Fruit fly (Drosophila melanogaster) whole organism, embryonic: ENCODE data around the gene Cyp4ac3.

ENCODE experiments used
- Atf-2 ChIP-seq: fragments of 200-800 bp; sonication (Bioruptor generic); optimal IDR thresholded peaks from 2 replicates; lab custom pipeline; 2016; ENCODE audit warnings: missing biosample characterization, missing genetic modification characterization
- CG10147 ChIP-seq: fragments of 200-800 bp; sonication (Bioruptor generic); optimal IDR thresholded peaks from 2 replicates; lab custom pipeline; 2019; ENCODE audit warnings: missing biosample characterization, mild to moderate bottlenecking, missing genetic modification characterization, moderate library complexity
- CG10654 ChIP-seq: fragments of 200-800 bp; sonication (Bioruptor generic); optimal IDR thresholded peaks from 2 replicates; lab custom pipeline; 2016; ENCODE audit warnings: missing biosample characterization, missing genetic modification characterization
- CG12155 ChIP-seq: fragments of 200-800 bp; sonication (Bioruptor generic); optimal IDR thresholded peaks from 3 replicates; lab custom pipeline; 2016; ENCODE audit warnings: missing biosample characterization, missing genetic modification characterization
- CG12744 ChIP-seq: fragments of 200-800 bp; sonication (Bioruptor generic); optimal IDR thresholded peaks from 2 replicates; lab custom pipeline; 2016; ENCODE audit warnings: missing biosample characterization, missing genetic modification characterization
- CG13424 ChIP-seq: fragments of 200-800 bp; sonication (Bioruptor generic); optimal IDR thresholded peaks from 2 replicates; lab custom pipeline; 2019; ENCODE audit warnings: missing biosample characterization, mild to moderate bottlenecking, missing genetic modification characterization, moderate library complexity
- CG14014 ChIP-seq: fragments of 200-800 bp; sonication (Bioruptor generic); IDR thresholded peaks from 2 replicates; pipeline ENCODE4 v1.3.6; 2022; ENCODE audit warnings: missing biosample characterization, missing genetic modification characterization
- CG1647 ChIP-seq: fragments of 200-800 bp; sonication (Bioruptor generic); optimal IDR thresholded peaks from 3 replicates; lab custom pipeline; 2016; ENCODE audit warnings: missing biosample characterization, missing genetic modification characterization
- CG30403 ChIP-seq: fragments of 200-800 bp; sonication (Bioruptor generic); optimal IDR thresholded peaks from 3 replicates; lab custom pipeline; 2016; ENCODE audit warnings: missing biosample characterization, missing genetic modification characterization
- CG3281 ChIP-seq: fragments of 200-800 bp; sonication (Bioruptor generic); optimal IDR thresholded peaks from 3 replicates; lab custom pipeline; 2017; ENCODE audit warnings: missing biosample characterization, mild to moderate bottlenecking, missing genetic modification characterization
- CG4328 ChIP-seq: fragments of 200-800 bp; sonication (Bioruptor generic); optimal IDR thresholded peaks from 3 replicates; lab custom pipeline; 2017; ENCODE audit warnings: missing biosample characterization, missing genetic modification reagents, missing genetic modification characterization
- CG6813 ChIP-seq: fragments of 200-800 bp; sonication (Bioruptor generic); optimal IDR thresholded peaks from 2 replicates; lab custom pipeline; 2017; ENCODE audit warnings: missing biosample characterization, missing genetic modification characterization, mild to moderate bottlenecking, moderate library complexity, missing genetic modification reagents
- CG7963 ChIP-seq: fragments of 200-800 bp; sonication (Bioruptor generic); IDR thresholded peaks from 3 replicates; pipeline ENCODE4 v1.3.6; 2022; ENCODE audit warnings: missing biosample characterization, missing genetic modification characterization; ENCODE audit not compliant: partially characterized antibody
- CG9817 ChIP-seq: fragments of 200-800 bp; sonication (Bioruptor generic); optimal IDR thresholded peaks from 2 replicates; lab custom pipeline; 2018; ENCODE audit warnings: missing biosample characterization, mild to moderate bottlenecking, missing genetic modification characterization, moderate library complexity
- Dbx ChIP-seq: fragments of 200-800 bp; sonication (Bioruptor generic); IDR thresholded peaks from 3 replicates; pipeline ENCODE4 v1.3.6; 2022; ENCODE audit warnings: missing biosample characterization, missing genetic modification characterization
- Dll ChIP-seq: fragments of 200-800 bp; sonication (Bioruptor generic); IDR thresholded peaks from 4 replicates; pipeline ENCODE4 v1.3.6; 2022; ENCODE audit warnings: missing biosample characterization, missing genetic modification characterization; ENCODE audit not compliant: partially characterized antibody
- E2f2 ChIP-seq: fragments of 200-800 bp; sonication (Bioruptor generic); IDR thresholded peaks from 2 replicates; pipeline ENCODE4 v1.3.6; 2022; ENCODE audit warnings: missing biosample characterization, missing genetic modification characterization
- ERR ChIP-seq: fragments of 200-800 bp; sonication (Bioruptor generic); optimal IDR thresholded peaks from 2 replicates; lab custom pipeline; 2016; ENCODE audit warnings: missing biosample characterization, missing genetic modification characterization
- Fer3 ChIP-seq: fragments of 200-800 bp; sonication (Bioruptor generic); optimal IDR thresholded peaks from 2 replicates; lab custom pipeline; 2018; ENCODE audit warnings: missing biosample characterization, mild to moderate bottlenecking, missing genetic modification characterization, moderate library complexity
- Kr ChIP-seq: fragments of 200-800 bp; sonication (Bioruptor generic); optimal IDR thresholded peaks from 2 replicates; lab custom pipeline; 2017; ENCODE audit warnings: missing biosample characterization, mild to moderate bottlenecking, missing genetic modification characterization
- Meics ChIP-seq: fragments of 200-800 bp; sonication (Bioruptor generic); optimal IDR thresholded peaks from 2 replicates; lab custom pipeline; 2017; ENCODE audit warnings: missing biosample characterization, mild to moderate bottlenecking, missing genetic modification characterization
- Myb ChIP-seq: fragments of 200-800 bp; sonication (Bioruptor generic); optimal IDR thresholded peaks from 2 replicates; lab custom pipeline; 2016; ENCODE audit warnings: missing biosample characterization, missing genetic modification characterization
- Opbp ChIP-seq: fragments of 200-800 bp; sonication (Bioruptor generic); IDR thresholded peaks from 3 replicates; pipeline ENCODE4 v1.3.6; 2022; ENCODE audit warnings: missing biosample characterization, missing genetic modification characterization; ENCODE audit not compliant: partially characterized antibody
- Poxn ChIP-seq: fragments of 200-800 bp; sonication (Bioruptor generic); IDR thresholded peaks from 2 replicates; pipeline ENCODE4 v1.3.6; 2022; ENCODE audit warnings: missing biosample characterization, missing genetic modification characterization
- Rx ChIP-seq: fragments of 200-800 bp; sonication (Bioruptor generic); IDR thresholded peaks from 2 replicates; pipeline ENCODE4 v1.3.6; 2022; ENCODE audit warnings: missing biosample characterization, missing genetic modification characterization
- Sry-δ ChIP-seq: fragments of 200-800 bp; sonication (Bioruptor generic); optimal IDR thresholded peaks from 2 replicates; lab custom pipeline; 2016; ENCODE audit warnings: missing biosample characterization, missing genetic modification characterization
- Ssrp ChIP-seq: fragments of 200-800 bp; sonication (Bioruptor generic); optimal IDR thresholded peaks from 2 replicates; lab custom pipeline; 2018; ENCODE audit warnings: missing biosample characterization, mild to moderate bottlenecking, missing genetic modification characterization, moderate library complexity
- Taf1 ChIP-seq: fragments of 200-800 bp; sonication (Bioruptor generic); IDR thresholded peaks from 2 replicates; pipeline ENCODE4 v1.3.6; 2022; ENCODE audit warnings: missing biosample characterization, missing genetic modification characterization
- Tbp ChIP-seq: fragments of >200 bp; optimal IDR thresholded peaks from 2 replicates; lab custom pipeline; 2018; ENCODE audit warnings: missing biosample characterization, missing genetic modification characterization
- ac ChIP-seq: fragments of 200-800 bp; sonication (Bioruptor generic); optimal IDR thresholded peaks from 3 replicates; lab custom pipeline; 2017; ENCODE audit warnings: missing biosample characterization, mild to moderate bottlenecking, missing genetic modification characterization
- bab2 ChIP-seq: fragments of 200-800 bp; sonication (Bioruptor generic); optimal IDR thresholded peaks from 2 replicates; lab custom pipeline; 2016; ENCODE audit warnings: missing biosample characterization, missing genetic modification characterization
- br ChIP-seq: fragments of >200 bp; optimal IDR thresholded peaks from 2 replicates; lab custom pipeline; 2017
- chif ChIP-seq, 2 experiments: fragments of 200-800 bp; sonication (Bioruptor generic); optimal IDR thresholded peaks; 3 replicates each; lab custom pipeline; 2016; ENCODE audit warnings: missing biosample characterization in 2 of 2, missing genetic modification characterization in 2 of 2
- crol ChIP-seq: fragments of 200-800 bp; sonication (Bioruptor generic); IDR thresholded peaks from 2 replicates; pipeline ENCODE4 v1.3.6; 2022; ENCODE audit warnings: missing biosample characterization, missing genetic modification characterization
- dan ChIP-seq: fragments of 200-800 bp; sonication (Bioruptor generic); IDR thresholded peaks from 2 replicates; pipeline ENCODE4 v1.3.6; 2022; ENCODE audit warnings: missing biosample characterization, missing genetic modification characterization
- dati ChIP-seq: fragments of 200-800 bp; sonication (Bioruptor generic); IDR thresholded peaks from 2 replicates; pipeline ENCODE4 v1.3.6; 2022; ENCODE audit warnings: missing biosample characterization, missing genetic modification characterization
- dimm ChIP-seq: fragments of 200-800 bp; sonication (Bioruptor generic); IDR thresholded peaks from 2 replicates; pipeline ENCODE4 v1.3.6; 2022; ENCODE audit warnings: missing biosample characterization, missing genetic modification characterization
- dmrt99B ChIP-seq: fragments of 200-800 bp; sonication (Bioruptor generic); optimal IDR thresholded peaks from 2 replicates; lab custom pipeline; 2018; ENCODE audit warnings: missing biosample characterization, mild to moderate bottlenecking, missing genetic modification characterization, moderate library complexity
- eve ChIP-seq, 2 experiments: fragments of >200 bp; optimal IDR thresholded peaks; 2 replicates each; lab custom pipeline; 2017; ENCODE audit warnings: missing biosample characterization in 2 of 2, missing genetic modification characterization in 2 of 2
- exex ChIP-seq: fragments of 200-800 bp; sonication (Bioruptor generic); optimal IDR thresholded peaks from 4 replicates; lab custom pipeline; 2018; ENCODE audit warnings: missing biosample characterization, mild to moderate bottlenecking, missing genetic modification characterization, moderate library complexity
- fd102C ChIP-seq: fragments of 200-800 bp; sonication (Bioruptor generic); optimal IDR thresholded peaks from 2 replicates; lab custom pipeline; 2018; ENCODE audit warnings: missing biosample characterization, mild to moderate bottlenecking, missing genetic modification characterization, moderate library complexity
- ham ChIP-seq: fragments of 200-800 bp; sonication (Bioruptor generic); IDR thresholded peaks from 2 replicates; pipeline ENCODE4 v1.3.6; 2022; ENCODE audit warnings: missing biosample characterization, missing genetic modification characterization
- jumu ChIP-seq: fragments of 200-800 bp; sonication (Bioruptor generic); optimal IDR thresholded peaks from 3 replicates; lab custom pipeline; 2016; ENCODE audit warnings: missing biosample characterization, missing genetic modification characterization
- knrl ChIP-seq: fragments of 200-800 bp; sonication (Bioruptor generic); IDR thresholded peaks from 3 replicates; pipeline ENCODE4 v1.3.6; 2022; ENCODE audit warnings: missing biosample characterization, missing genetic modification characterization; ENCODE audit not compliant: partially characterized antibody
- nmo ChIP-seq: fragments of 200-800 bp; sonication (Bioruptor generic); optimal IDR thresholded peaks from 2 replicates; lab custom pipeline; 2018; ENCODE audit warnings: missing biosample characterization, mild to moderate bottlenecking, missing genetic modification characterization, moderate library complexity
- otp ChIP-seq: fragments of 200-800 bp; sonication (Bioruptor generic); IDR thresholded peaks from 3 replicates; pipeline ENCODE4, ENCODE4 v1.3.6; 2022; ENCODE audit warnings: missing biosample characterization, missing genetic modification characterization
- salm ChIP-seq: fragments of 200-800 bp; sonication (Bioruptor generic); optimal IDR thresholded peaks from 2 replicates; lab custom pipeline; 2018; ENCODE audit warnings: missing biosample characterization, mild to moderate bottlenecking, missing genetic modification characterization
- slbo ChIP-seq: fragments of 200-800 bp; sonication (Bioruptor generic); IDR thresholded peaks from 2 replicates; pipeline ENCODE4 v1.3.6; 2022; ENCODE audit warnings: missing biosample characterization, missing genetic modification characterization
- slp2 ChIP-seq: fragments of 200-800 bp; sonication (Bioruptor generic); optimal IDR thresholded peaks from 2 replicates; lab custom pipeline; 2016; ENCODE audit warnings: missing biosample characterization, missing genetic modification characterization
- tx ChIP-seq: fragments of 200-800 bp; sonication (Bioruptor generic); optimal IDR thresholded peaks from 2 replicates; lab custom pipeline; 2016; ENCODE audit warnings: missing biosample characterization, missing genetic modification characterization
- z ChIP-seq: fragments of 200-800 bp; sonication (Bioruptor generic); IDR thresholded peaks from 3 replicates; pipeline ENCODE4 v1.3.6; 2022; ENCODE audit warnings: missing biosample characterization, missing genetic modification characterization

Gene Cyp4ac3

DNA sequence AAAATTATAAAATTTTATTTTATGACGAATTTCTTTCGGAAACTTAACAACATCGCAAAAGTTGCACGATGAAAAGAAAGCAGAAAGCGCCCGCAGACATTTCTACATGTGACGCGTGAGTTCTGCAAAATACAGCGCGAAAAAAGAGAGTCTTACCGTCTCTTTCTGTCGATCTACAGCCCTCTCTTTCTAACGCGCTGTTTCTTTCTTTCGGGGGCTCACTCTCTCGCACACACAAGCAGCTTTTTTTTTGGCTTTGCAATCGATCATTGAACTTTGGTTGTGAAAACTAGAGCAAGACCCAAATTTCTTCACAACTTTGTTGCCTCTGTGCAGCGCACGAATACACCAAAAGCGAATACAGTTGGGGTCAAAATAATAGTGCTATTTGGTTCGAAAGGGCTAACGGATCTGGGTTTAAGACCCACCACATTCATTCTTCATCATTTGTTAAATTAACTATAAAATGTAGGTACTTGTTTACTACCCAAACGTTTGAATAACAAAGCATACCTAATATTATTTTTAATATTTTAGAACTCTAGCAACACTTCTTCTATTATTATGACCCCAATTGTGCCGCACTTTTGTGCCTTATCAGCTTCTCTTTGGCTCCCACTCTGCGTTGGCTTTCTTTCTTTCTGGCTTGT lies 30.8 kb downstream of the Cyp4ac3 start (continued):
- TF ChIP-seq CG12744 = no peak
- peak; percentile 85 for TF ChIP-seq Ssrp (tag; lab: Kevin White, UChicago)
- no peak for TF ChIP-seq Dbx (GFP tag; lab: Robert Waterston, UW)
- peak; percentile 21 for TF ChIP-seq bab2 (GFP tag; lab: Kevin White, UChicago)
- TF ChIP-seq CG12155 = peak; percentile 44
- TF ChIP-seq CG3281 (GFP tag; lab: Kevin White, UChicago) = peak; percentile 71
- TF ChIP-seq CG6813 (GFP tag; lab: Kevin White, UChicago) = peak; percentile 66
- TF ChIP-seq Myb (GFP tag; lab: Kevin White, UChicago) = peak; percentile 15
- TF ChIP-seq jumu (GFP tag; lab: Kevin White, UChicago) = peak; percentile 43
- no peak for TF ChIP-seq fd102C (GFP tag; lab: Kevin White, UChicago)
- peak; percentile 94 for TF ChIP-seq CG13424 (tag; lab: Kevin White, UChicago)
- peak; percentile 20 for TF ChIP-seq CG1647
- no peak for TF ChIP-seq ac (GFP tag; lab: Kevin White, UChicago)
- TF ChIP-seq nmo (GFP tag; lab: Kevin White, UChicago) = peak; percentile 91
- no peak for TF ChIP-seq Dll
- peak; percentile 56; the same call in 1 of the 2 replicates for TF ChIP-seq slbo (GFP tag; lab: Robert Waterston, UW)
- no peak for TF ChIP-seq br (lab: Kevin White, UChicago)
- TF ChIP-seq Meics (GFP tag; lab: Kevin White, UChicago) = peak; percentile 70
- TF ChIP-seq Taf1 = peak; percentile 40; the same call in 1 of the 2 replicates
- TF ChIP-seq tx = no peak
- TF ChIP-seq CG9817 (tag; lab: Kevin White, UChicago) = peak; percentile 68
- peak in 1 of 2 experiments; percentile 93 for TF ChIP-seq eve (GFP tag; optimal IDR thresholded peaks at IDR 0.05; lab: Kevin White, UChicago)
- TF ChIP-seq slp2 (GFP tag; lab: Kevin White, UChicago) = peak; percentile 49
- TF ChIP-seq crol (GFP tag; lab: Robert Waterston, UW) = peak; percentile 34; the same call in 1 of the 2 replicates
- no peak for TF ChIP-seq Sry-δ
- peak; percentile 86 for TF ChIP-seq otp (GFP tag; lab: Robert Waterston, UW)
- TF ChIP-seq CG14014 = peak; percentile 81
- no peak for TF ChIP-seq Tbp (GFP tag; lab: Kevin White, UChicago)
- peak; percentile 94 for TF ChIP-seq dmrt99B (tag; lab: Kevin White, UChicago)
- TF ChIP-seq Rx = peak; percentile 34; the same call in 1 of the 2 replicates
- peak; percentile 86 for TF ChIP-seq CG30403 (GFP tag; lab: Kevin White, UChicago)
- TF ChIP-seq ERR = peak; percentile 1
- TF ChIP-seq E2f2 (GFP tag; lab: Robert Waterston, UW) = peak; percentile 60; the same call in 1 of the 2 replicates
- no peak for TF ChIP-seq exex (tag; lab: Kevin White, UChicago)
- no peak for TF ChIP-seq CG7963
- TF ChIP-seq salm (tag; lab: Kevin White, UChicago) = peak; percentile 85
- TF ChIP-seq Atf-2 (GFP tag; lab: Kevin White, UChicago) = peak; percentile 40
- TF ChIP-seq CG10654 (GFP tag; lab: Kevin White, UChicago) = peak; percentile 75
- TF ChIP-seq Poxn (GFP tag; lab: Robert Waterston, UW) = no peak
- TF ChIP-seq z (GFP tag; lab: Robert Waterston, UW) = no peak
- peak; percentile 75 for TF ChIP-seq Fer3 (tag; lab: Kevin White, UChicago)
- TF ChIP-seq ham = no peak
- TF ChIP-seq knrl (GFP tag; lab: Robert Waterston, UW) = no peak
- TF ChIP-seq Kr (GFP tag; lab: Kevin White, UChicago) = no peak
- TF ChIP-seq chif (GFP tag; optimal IDR thresholded peaks at IDR 0.05; lab: Kevin White, UChicago) = peak; percentile 63 to 67
- TF ChIP-seq CG10147 (GFP tag; lab: Kevin White, UChicago) = peak; percentile 40
- TF ChIP-seq dati (GFP tag; lab: Robert Waterston, UW) = no peak
- no peak for TF ChIP-seq Opbp
- peak; percentile 55 for TF ChIP-seq CG4328
- no peak for TF ChIP-seq dan (GFP tag; lab: Robert Waterston, UW)
- TF ChIP-seq dimm (GFP tag; lab: Robert Waterston, UW) = peak; percentile 76
